Fruit fly (Drosophila melanogaster) Kc167 (cell line): ENCODE data around the gene Or98b.

ENCODE experiments used
- Sin3A ChIP-seq: fragments of >200 bp; optimal IDR thresholded peaks from 2 replicates; lab custom pipeline; 2018; ENCODE audit warnings: missing external identifiers
- psq ChIP-seq: fragments of >200 bp; optimal IDR thresholded peaks from 2 replicates; lab custom pipeline; 2017; ENCODE audit warnings: missing external identifiers

dm6 chr3R:28359613-28360012, 7.6 kb downstream of the Or98b start:
- TF ChIP-seq Sin3A (lab: Kevin White, UChicago) (no peak), psq (lab: Kevin White, UChicago) (no peak)
